Worm (Caenorhabditis elegans) whole organism, L4/young adult: Measurements from ENCODE around the gene gst-15.

Experiments used
- W03F9.2 ChIP-seq: fragments of 150-350 bp; optimal IDR thresholded peaks from 2 replicates; lab custom pipeline; 2014; ENCODE audit warnings: missing biosample characterization, missing genetic modification characterization
- dao-5 ChIP-seq: sonication (generic microtip); optimal IDR thresholded peaks from 2 replicates; lab custom pipeline; 2016; ENCODE audit warnings: missing genotype, missing genetic modification characterization, moderate library complexity, missing compliant biosample characterization
- him-1 ChIP-seq: sonication (generic microtip); optimal IDR thresholded peaks from 2 replicates; lab custom pipeline; 2016; ENCODE audit warnings: missing genotype, missing genetic modification reagents, missing genetic modification characterization, missing compliant biosample characterization

The gst-15 gene

ce11 chrII:13574395-13574794 lies 38.6 kb downstream of the gst-15 start:
- TF ChIP-seq W03F9.2 (no peak), him-1 (tag; lab: Kevin White, UChicago) (no peak), dao-5 (tag; lab: Kevin White, UChicago) (no peak)

- no peak for TF ChIP-seq dao-5 (tag; lab: Kevin White, UChicago)
Observed at ce11 chrII:13567871-13568270, 45.1 kb downstream of the gst-15 start, which contains the start of gene Y48E1B.3. Gene Y48E1B.3, minus strand, starts transcription at chrII:13567971.
